Worm (Caenorhabditis elegans): ENCODE data around the gene F10E9.11.

ce11 chrIII:8305304-8305703 is 13.8 kb downstream of the F10E9.11 start:
- TF ChIP-seq unc-39 (tag; optimal IDR thresholded peaks at IDR 0.05) (no peak), unc-62 (GFP tag; optimal IDR thresholded peaks at IDR 0.05) (no peak)

Measured in whole organism, L2 larva.